Worm (Caenorhabditis elegans): ENCODE results near the gene srx-74.
A peak's percentile ranks its signal among the peaks of the same experiment; 100 is the strongest.

The srx-74 gene

DNA sequence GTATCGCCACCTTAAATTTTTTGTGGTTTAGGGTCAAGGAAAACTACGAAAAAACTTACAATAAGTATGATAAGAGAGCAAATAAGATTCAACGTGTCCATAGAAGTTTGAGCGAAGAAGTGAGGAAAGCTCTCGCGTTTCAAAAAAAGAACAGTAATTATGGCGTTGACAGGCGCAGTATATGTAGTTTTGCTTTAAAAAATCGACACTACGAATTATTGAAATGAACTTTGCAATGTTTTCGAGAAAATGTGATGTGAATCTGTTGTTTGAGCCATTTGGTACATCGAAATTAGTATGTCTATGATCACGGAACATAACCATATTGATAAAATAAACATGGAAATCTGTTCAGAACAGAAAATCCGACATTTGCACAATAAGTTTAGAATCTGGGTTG lies at the start of gene srx-74:
srx-74 (minus strand) TSS at position 101 of the 400 bp plus-strand sequence.
- TF ChIP-seq W03F9.2 (tag; optimal IDR thresholded peaks at IDR 0.05) (no peak), him-1 (tag; optimal IDR thresholded peaks at IDR 0.05) (no peak), dao-5 (tag; optimal IDR thresholded peaks at IDR 0.05) (no peak)

DNA sequence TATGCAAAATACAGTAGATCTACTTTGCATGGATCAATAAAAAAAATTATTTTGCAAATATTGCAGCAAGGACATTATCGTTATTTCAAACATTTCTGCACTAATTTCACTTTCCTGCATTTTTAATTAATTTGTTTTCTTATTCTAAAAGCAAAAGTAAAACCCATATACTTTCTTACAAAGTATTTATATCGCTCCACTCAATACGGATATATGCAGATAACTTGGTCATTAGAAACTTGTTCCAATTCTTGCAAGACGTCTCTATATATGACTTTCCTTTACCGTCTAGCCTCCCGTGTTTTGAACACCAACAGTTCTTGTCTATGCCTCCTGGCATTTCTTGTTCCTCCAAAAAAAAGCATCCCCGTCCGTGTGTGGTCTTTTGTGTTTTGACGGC lies 48.2 kb upstream of the srx-74 start, which contains the start of gene oac-24:
oac-24 (plus strand) TSS at position 301 of the 400 bp plus-strand sequence.
- TF ChIP-seq W03F9.2 (tag; optimal IDR thresholded peaks at IDR 0.05) (no peak), him-1 (tag; optimal IDR thresholded peaks at IDR 0.05) (no peak), dao-5 (tag; optimal IDR thresholded peaks at IDR 0.05) (no peak)

DNA sequence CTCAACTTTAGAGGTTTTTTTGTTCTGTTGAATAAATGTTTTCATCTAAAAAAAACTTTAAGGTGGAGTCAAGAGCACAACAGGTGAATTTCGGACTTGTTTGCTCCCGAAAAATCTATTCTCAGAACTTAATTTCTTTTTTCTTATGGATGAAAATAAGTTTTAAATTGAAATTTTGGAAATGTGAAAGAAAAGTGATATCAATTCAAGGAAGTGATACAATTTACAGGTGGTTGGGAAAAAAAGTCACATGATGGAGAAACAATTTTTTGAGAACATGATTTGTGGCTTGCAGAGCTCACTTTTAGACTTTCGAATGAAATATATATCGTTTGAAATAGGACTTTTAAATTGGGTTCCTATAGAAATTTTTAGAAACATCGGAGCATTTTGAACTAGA lies 45.3 kb upstream of the srx-74 start:
- TF ChIP-seq dao-5 (tag; optimal IDR thresholded peaks at IDR 0.05): no peak
- TF ChIP-seq W03F9.2 (tag; optimal IDR thresholded peaks at IDR 0.05): no peak
- TF ChIP-seq him-1 (tag; optimal IDR thresholded peaks at IDR 0.05): no peak

DNA sequence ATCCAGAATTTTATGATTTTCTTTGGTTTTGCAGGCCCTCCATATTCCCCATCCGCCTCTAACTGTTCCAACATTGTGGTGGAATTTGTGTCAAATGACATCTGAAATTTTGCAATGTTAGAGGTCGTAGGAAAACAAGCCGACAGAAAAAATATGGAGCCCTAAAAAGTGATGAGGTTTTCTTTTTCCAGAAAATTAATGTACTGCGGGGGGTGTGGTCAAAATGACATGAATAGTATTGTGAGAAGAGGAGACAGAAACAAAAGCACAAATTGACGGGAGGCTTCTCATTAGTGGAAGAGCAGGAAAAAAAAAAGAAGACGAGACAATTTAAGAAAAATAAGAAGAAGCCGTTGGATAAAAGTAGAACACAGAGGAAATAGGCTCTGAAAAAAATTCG lies 37.9 kb upstream of the srx-74 start, which contains the start of gene ZC266.1:
ZC266.1 (minus strand) TSS at position 101 of the 400 bp plus-strand sequence.
- no peak for TF ChIP-seq him-1 (tag; optimal IDR thresholded peaks at IDR 0.05)
- no peak for TF ChIP-seq dao-5 (tag; optimal IDR thresholded peaks at IDR 0.05)
- TF ChIP-seq W03F9.2 (tag; optimal IDR thresholded peaks at IDR 0.05): no peak

DNA sequence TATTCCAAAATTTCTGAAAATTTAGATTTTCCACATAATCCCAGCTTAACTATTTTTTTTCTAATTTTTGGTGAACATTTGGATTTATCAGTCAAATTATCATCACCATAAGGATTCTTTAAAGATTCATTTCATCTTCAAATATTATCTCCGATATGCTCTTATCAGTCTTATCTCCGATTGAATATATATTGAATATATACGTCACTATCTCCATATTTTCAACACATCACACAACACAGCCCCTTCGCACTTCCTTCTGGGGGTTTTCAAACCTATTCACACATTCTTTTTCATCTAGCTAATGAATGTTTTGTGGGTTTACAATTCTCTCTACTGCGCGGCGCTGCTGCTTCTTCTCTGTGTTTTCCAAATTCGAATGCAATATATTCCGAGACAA lies 36.4 kb upstream of the srx-74 start:
- TF ChIP-seq dao-5 (tag; optimal IDR thresholded peaks at IDR 0.05): no peak
- no peak for TF ChIP-seq him-1 (tag; optimal IDR thresholded peaks at IDR 0.05)
- TF ChIP-seq W03F9.2 (tag; optimal IDR thresholded peaks at IDR 0.05): no peak

DNA sequence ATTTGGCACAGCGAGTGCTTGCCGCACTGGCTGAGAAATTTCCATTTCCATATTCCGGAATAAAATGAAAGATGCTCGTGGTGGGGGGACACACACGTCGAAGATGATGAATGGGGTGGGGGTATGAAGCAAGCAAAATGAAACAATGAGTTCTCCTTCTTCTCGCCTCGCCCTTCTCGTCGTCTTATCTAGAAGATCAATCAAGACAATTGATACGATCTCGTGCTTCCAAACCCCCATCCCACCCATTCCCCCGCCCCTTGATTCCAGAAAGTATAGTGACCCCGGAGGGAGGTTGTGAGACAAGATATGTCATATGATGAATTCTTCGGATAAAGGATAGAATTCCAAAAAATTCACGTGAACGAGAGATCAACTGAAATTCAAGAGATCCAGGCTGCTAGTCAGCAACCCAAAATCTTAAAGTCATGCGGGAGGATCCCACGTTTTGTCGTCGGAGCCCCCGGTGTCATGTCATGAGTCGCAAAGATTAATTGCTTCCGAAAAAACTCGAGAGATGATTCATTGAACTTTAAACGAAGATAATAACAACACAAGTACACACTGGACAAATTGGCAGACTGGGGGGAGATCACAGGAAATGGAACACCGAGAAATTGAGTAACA lies 32.3 kb upstream of the srx-74 start:
- TF ChIP-seq him-1 (tag; optimal IDR thresholded peaks at IDR 0.05): no peak
- TF ChIP-seq W03F9.2 (tag; optimal IDR thresholded peaks at IDR 0.05): no peak
- TF ChIP-seq dao-5 (tag; optimal IDR thresholded peaks at IDR 0.05): no peak

DNA sequence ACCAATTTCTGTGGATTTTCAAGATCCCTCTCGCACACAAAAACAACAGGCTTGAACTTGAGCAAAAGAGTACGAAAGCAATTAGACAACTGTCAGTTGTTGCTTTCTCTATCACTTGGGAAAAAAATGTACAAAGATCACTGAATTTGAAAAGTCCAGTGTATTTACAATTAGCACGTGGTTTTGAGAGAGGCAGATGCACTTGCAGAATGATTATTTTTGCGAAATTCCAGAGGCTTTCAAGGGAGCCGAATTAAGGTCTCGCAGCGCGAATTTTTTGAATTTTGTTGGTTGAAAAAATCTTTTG lies 30.9 kb upstream of the srx-74 start:
- TF ChIP-seq him-1 (tag; optimal IDR thresholded peaks at IDR 0.05) (no peak), W03F9.2 (tag; optimal IDR thresholded peaks at IDR 0.05) (no peak), dao-5 (tag; optimal IDR thresholded peaks at IDR 0.05) (no peak)

DNA sequence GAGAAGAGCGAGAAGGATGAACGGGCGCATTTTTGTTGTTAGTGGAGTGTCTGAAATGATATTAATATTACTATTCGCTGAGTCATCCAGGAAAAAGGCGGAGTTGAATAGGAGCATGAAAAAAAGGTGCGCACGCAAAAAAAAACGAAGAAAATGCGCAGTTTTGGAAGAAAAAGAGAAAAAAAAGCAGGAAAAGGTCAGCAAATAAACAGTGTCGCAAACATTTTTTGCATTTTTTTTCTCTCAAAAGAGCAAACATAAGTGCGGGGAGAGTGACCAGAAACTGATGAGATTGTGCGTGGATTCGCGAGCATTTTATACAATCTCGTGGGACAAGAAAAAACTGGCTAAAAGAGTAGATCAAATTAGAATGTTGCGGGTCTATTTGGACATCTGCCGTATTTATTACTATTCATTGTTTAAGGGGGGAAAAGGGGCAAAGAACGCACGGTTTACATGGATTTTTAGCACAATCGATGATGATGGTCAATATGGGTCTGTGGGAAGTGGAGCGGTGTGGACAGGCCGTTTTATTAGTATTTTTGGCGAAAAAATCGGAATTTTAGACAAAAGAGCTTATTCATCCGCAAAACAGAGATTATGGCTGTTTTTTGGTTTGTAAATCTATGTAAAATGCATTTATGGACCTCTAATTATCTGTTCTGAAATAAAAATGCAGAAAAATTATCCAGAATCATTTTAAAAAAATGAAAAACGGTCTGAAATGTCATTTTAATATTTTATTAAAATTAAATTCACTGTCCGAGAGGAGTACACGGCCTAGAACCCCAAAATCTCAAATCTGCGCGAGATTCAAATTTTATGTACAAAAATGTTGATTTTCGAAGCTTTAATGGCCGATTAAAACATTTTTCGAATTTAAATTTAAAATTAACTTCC lies 30.3 kb upstream of the srx-74 start, which contains the start of gene cpg-8:
cpg-8 (minus strand) TSS at position 51 of the 900 bp plus-strand sequence.
- no peak for TF ChIP-seq him-1 (tag; optimal IDR thresholded peaks at IDR 0.05)
- no peak for TF ChIP-seq W03F9.2 (tag; optimal IDR thresholded peaks at IDR 0.05)
- no peak for TF ChIP-seq dao-5 (tag; optimal IDR thresholded peaks at IDR 0.05)

DNA sequence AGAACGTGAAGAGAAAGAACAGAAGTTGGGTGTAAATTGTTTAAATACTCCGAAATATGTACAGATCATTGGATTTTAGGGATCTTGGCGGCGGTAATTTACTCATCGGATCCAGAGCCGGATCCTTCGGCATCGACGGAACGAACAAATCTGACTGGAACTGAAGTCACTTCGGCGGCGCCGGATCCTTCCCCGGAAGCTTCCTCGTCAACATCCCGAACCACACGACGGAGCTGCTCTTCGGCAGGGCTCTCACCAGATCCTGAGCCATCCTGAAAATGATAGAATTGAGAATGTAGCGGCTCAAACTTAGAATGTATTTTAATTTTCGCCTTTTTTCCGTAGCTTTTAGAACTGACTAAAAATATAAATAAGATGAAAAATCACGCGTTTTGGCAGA lies 29.4 kb upstream of the srx-74 start:
- TF ChIP-seq dao-5 (tag; optimal IDR thresholded peaks at IDR 0.05) (no peak), W03F9.2 (tag; optimal IDR thresholded peaks at IDR 0.05) (no peak), him-1 (tag; optimal IDR thresholded peaks at IDR 0.05) (no peak)

DNA sequence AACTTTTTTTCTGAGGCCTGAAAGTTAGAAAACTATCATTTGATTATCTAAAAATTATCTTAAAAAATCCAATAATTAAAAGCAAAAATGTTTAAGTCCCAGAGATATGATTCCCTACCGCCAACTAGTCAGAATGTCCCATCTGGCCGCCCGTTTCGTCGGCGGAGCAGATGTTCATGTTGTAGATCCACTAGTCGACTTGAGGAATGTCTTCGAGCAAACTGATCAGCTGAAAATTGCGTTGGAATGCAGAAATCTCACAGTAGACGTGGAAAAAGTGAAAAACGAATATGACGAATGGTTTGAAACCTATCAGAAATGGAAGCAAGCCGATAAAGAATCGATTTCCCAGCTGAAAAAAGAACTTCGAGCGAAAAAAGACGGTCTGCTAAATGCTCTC lies 26.9 kb upstream of the srx-74 start, which contains the start of gene K03B4.1:
K03B4.1 (plus strand) TSS at position 97 of the 400 bp plus-strand sequence.
- TF ChIP-seq W03F9.2 (tag; optimal IDR thresholded peaks at IDR 0.05): no peak
- TF ChIP-seq him-1 (tag; optimal IDR thresholded peaks at IDR 0.05): no peak
- no peak for TF ChIP-seq dao-5 (tag; optimal IDR thresholded peaks at IDR 0.05)

DNA sequence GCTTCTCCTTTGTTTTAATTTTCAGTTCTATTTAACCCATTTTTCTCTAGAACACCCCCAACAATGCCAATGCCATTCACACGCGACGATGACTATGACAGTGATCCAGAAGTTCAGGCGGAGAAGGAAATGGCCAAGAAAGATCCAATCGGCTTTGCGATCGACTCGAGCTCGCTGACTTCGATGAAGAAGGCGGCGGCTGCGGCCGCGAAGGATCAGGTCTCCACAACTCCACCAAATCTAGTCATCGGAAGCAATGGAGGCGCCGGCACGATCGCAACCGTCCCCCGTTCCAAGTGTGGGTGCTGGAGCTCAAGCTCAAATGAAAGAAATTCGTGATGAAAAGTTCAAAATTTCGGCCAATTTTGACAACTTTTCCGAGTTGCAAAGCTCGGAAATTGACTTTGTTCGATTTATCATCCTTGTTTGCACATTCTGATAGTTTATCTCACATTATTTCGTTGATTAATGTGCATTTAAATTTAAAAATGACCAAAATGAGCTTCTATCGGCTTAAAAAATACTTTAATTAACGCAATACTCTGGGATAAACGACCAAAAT lies 25.7 kb upstream of the srx-74 start, which contains the start of gene K03B4.2:
K03B4.2 (plus strand) TSS at position 51 of the 562 bp plus-strand sequence.
- TF ChIP-seq dao-5 (tag; optimal IDR thresholded peaks at IDR 0.05) (no peak), W03F9.2 (tag; optimal IDR thresholded peaks at IDR 0.05) (no peak), him-1 (tag; optimal IDR thresholded peaks at IDR 0.05) (no peak)

DNA sequence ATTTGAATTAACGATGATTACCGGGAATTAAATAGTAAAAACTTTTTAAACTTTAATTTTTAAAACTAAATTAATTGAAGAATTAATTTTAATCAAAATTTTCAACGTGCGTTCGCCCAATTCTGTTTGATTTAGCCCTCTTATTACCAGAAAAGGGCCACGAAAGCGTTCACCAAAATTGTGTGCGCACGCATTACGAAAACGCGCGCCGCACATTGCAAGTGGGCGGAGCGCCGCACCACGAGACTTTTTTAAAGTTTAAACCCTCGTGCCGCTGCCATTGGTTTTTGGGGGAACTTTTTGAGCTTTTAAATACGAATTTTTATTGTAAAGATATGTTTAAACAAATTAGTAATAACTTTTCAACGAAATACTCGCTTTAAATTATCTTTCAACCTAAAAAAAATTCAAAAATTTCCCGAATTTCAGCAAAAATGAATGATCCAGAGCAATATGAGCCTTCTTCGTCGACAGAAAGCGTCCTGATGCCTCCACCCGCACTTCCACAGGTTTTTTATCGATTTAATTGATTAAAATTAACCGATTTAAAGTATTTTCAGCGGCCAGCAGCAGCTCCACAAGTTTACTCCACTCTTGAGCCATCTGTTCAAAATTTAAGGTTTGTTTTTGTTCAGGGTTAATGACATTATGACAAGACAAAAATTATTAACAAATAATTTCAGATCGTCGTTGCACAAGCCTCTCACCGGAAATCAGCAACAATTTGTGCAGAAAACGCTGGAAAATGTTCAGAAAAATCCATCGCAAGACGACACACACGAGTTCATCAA lies 24.6 kb upstream of the srx-74 start, which contains the start of gene taf-10:
taf-10 (plus strand) TSS at position 424 of the 791 bp plus-strand sequence.
- TF ChIP-seq dao-5 (tag; optimal IDR thresholded peaks at IDR 0.05): no peak
- TF ChIP-seq W03F9.2 (tag; optimal IDR thresholded peaks at IDR 0.05): peak; percentile 54

DNA sequence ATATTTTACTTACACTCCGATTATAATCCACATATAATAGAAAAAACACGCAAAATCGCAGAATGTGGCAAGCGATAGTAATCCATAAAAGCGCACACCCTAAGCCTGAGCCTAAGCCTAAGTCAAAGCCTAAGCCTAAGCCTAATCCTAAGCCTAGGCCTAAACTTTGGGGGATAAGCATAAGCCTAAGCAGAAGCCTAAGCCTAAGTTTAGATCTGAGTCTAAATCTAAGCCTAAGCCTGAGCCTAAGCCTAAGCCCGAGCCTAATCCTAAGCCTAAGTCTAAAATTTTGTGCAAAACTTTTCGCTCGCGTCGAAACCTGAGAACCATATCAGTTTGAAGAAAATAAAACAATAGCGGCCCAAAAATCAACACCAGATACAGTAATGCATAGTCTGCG lies 21.8 kb upstream of the srx-74 start:
- no peak for TF ChIP-seq dao-5 (tag; optimal IDR thresholded peaks at IDR 0.05)
- TF ChIP-seq him-1 (tag; optimal IDR thresholded peaks at IDR 0.05): no peak
- TF ChIP-seq W03F9.2 (tag; optimal IDR thresholded peaks at IDR 0.05): no peak
